Worm (Caenorhabditis elegans) whole organism, L4/young adult: ENCODE measurements around the gene F44F4.3.

Experiments used
- W03F9.2 ChIP-seq: fragments of 150-350 bp; optimal IDR thresholded peaks from 2 replicates; lab custom pipeline; 2014; ENCODE audit warnings: missing biosample characterization, missing genetic modification characterization
- him-1 ChIP-seq: sonication (generic microtip); optimal IDR thresholded peaks from 2 replicates; lab custom pipeline; 2016; ENCODE audit warnings: missing genotype, missing genetic modification reagents, missing genetic modification characterization, missing compliant biosample characterization

- TF ChIP-seq W03F9.2 (no peak), him-1 (tag; lab: Kevin White, UChicago) (no peak)
These were observed 3.3 kb upstream of the F44F4.3 start, which contains the start of gene ptr-8 for ce11 chrII:10888979-10889378.
